Fruit fly (Drosophila melanogaster) whole organism, prepupa: ENCODE measurements around the gene nmdyn-D7.
A peak's percentile ranks its signal among the peaks of the same experiment; 100 is the strongest.

Experiments
- CG10669 ChIP-seq: fragments of 200-800 bp; sonication (Bioruptor generic); optimal IDR thresholded peaks from 3 replicates; lab custom pipeline; 2018; ENCODE audit warnings: missing biosample characterization, mild to moderate bottlenecking, missing genetic modification characterization, moderate library complexity
- CG15336 ChIP-seq: fragments of 200-800 bp; sonication (Bioruptor generic); IDR thresholded peaks from 2 replicates; pipeline ENCODE4 v1.3.6; 2022; ENCODE audit warnings: missing biosample characterization, missing genetic modification characterization
- CG1621 ChIP-seq: fragments of 200-800 bp; sonication (Bioruptor generic); optimal IDR thresholded peaks from 3 replicates; lab custom pipeline; 2018; ENCODE audit warnings: missing biosample characterization, mild to moderate bottlenecking, missing genetic modification characterization
- CG16779 ChIP-seq: fragments of 200-800 bp; sonication (Bioruptor generic); optimal IDR thresholded peaks from 3 replicates; lab custom pipeline; 2017; ENCODE audit warnings: missing biosample characterization, mild to moderate bottlenecking, missing genetic modification characterization
- CG3919 ChIP-seq: fragments of 200-800 bp; sonication (Bioruptor generic); optimal IDR thresholded peaks from 3 replicates; lab custom pipeline; 2016; ENCODE audit warnings: missing biosample characterization, missing genetic modification characterization
- CG4318 ChIP-seq: fragments of 200-800 bp; sonication (Bioruptor generic); optimal IDR thresholded peaks from 3 replicates; lab custom pipeline; 2017; ENCODE audit warnings: missing biosample characterization, mild to moderate bottlenecking, missing genetic modification characterization
- CG6163 ChIP-seq: fragments of 200-800 bp; sonication (Bioruptor generic); IDR thresholded peaks from 3 replicates; pipeline ENCODE4 v1.3.6; 2022; ENCODE audit warnings: missing biosample characterization, missing genetic modification characterization
- CG6792 ChIP-seq: fragments of 200-800 bp; sonication (Bioruptor generic); optimal IDR thresholded peaks from 3 replicates; lab custom pipeline; 2016; ENCODE audit warnings: missing biosample characterization, missing genetic modification characterization
- CG6808 ChIP-seq: fragments of 200-800 bp; sonication (Bioruptor generic); optimal IDR thresholded peaks from 3 replicates; lab custom pipeline; 2017; ENCODE audit warnings: missing biosample characterization, missing genetic modification characterization, mild to moderate bottlenecking, moderate library complexity, missing genetic modification reagents
- CG6854 ChIP-seq: fragments of 200-800 bp; sonication (Bioruptor generic); optimal IDR thresholded peaks from 2 replicates; lab custom pipeline; 2017; ENCODE audit warnings: missing biosample characterization, mild to moderate bottlenecking, missing genetic modification characterization
- CG7368 ChIP-seq: fragments of 200-800 bp; sonication (Bioruptor generic); optimal IDR thresholded peaks from 3 replicates; lab custom pipeline; 2016; ENCODE audit warnings: missing biosample characterization, missing genetic modification characterization
- CG8119 ChIP-seq: fragments of 200-800 bp; sonication (Bioruptor generic); IDR thresholded peaks from 3 replicates; pipeline ENCODE4 v1.3.6; 2022; ENCODE audit warnings: missing biosample characterization, missing genetic modification characterization
- CG8319 ChIP-seq: fragments of 200-800 bp; sonication (Bioruptor generic); optimal IDR thresholded peaks from 3 replicates; lab custom pipeline; 2016; ENCODE audit warnings: missing biosample characterization, missing genetic modification characterization
- CG9139 ChIP-seq: fragments of 200-800 bp; sonication (Bioruptor generic); optimal IDR thresholded peaks from 3 replicates; lab custom pipeline; 2017; ENCODE audit warnings: missing biosample characterization, mild to moderate bottlenecking, missing genetic modification characterization
- Eip75B ChIP-seq: fragments of 200-800 bp; sonication (Bioruptor generic); optimal IDR thresholded peaks from 3 replicates; lab custom pipeline; 2016; ENCODE audit warnings: missing biosample characterization, missing genetic modification characterization
- Ets21C ChIP-seq: fragments of 200-800 bp; sonication (Bioruptor generic); optimal IDR thresholded peaks from 3 replicates; lab custom pipeline; 2016; ENCODE audit warnings: missing biosample characterization, missing genetic modification characterization
- Hr39 ChIP-seq: fragments of 200-800 bp; sonication (Bioruptor generic); optimal IDR thresholded peaks from 2 replicates; lab custom pipeline; 2016; ENCODE audit warnings: missing biosample characterization, missing genetic modification characterization
- Hr4 ChIP-seq: fragments of 200-800 bp; sonication (Bioruptor generic); optimal IDR thresholded peaks from 3 replicates; lab custom pipeline; 2016; ENCODE audit warnings: missing biosample characterization, missing genetic modification characterization
- Lpt ChIP-seq: fragments of 200-800 bp; sonication (Bioruptor generic); optimal IDR thresholded peaks from 3 replicates; lab custom pipeline; 2016; ENCODE audit warnings: missing biosample characterization, missing genetic modification characterization
- Met ChIP-seq: fragments of 200-800 bp; sonication (Bioruptor generic); optimal IDR thresholded peaks from 3 replicates; lab custom pipeline; 2016; ENCODE audit warnings: missing biosample characterization, missing genetic modification characterization
- Sox15 ChIP-seq: fragments of 200-800 bp; sonication (Bioruptor generic); optimal IDR thresholded peaks from 3 replicates; lab custom pipeline; 2016; ENCODE audit warnings: missing biosample characterization, missing genetic modification characterization
- achi ChIP-seq: fragments of 200-800 bp; sonication (Bioruptor generic); optimal IDR thresholded peaks from 3 replicates; lab custom pipeline; 2016; ENCODE audit warnings: missing biosample characterization, missing genetic modification characterization
- cyc ChIP-seq: fragments of 200-800 bp; sonication (Bioruptor generic); optimal IDR thresholded peaks from 3 replicates; lab custom pipeline; 2016; ENCODE audit warnings: missing biosample characterization, missing genetic modification characterization
- dac ChIP-seq: fragments of 200-800 bp; sonication (Bioruptor generic); optimal IDR thresholded peaks from 2 replicates; lab custom pipeline; 2017; ENCODE audit warnings: missing biosample characterization, mild to moderate bottlenecking, missing genetic modification characterization
- eg ChIP-seq: fragments of 200-800 bp; sonication (Bioruptor generic); IDR thresholded peaks from 3 replicates; pipeline ENCODE4 v1.3.6; 2022; ENCODE audit warnings: missing biosample characterization, missing genetic modification characterization
- esn ChIP-seq: fragments of 200-800 bp; sonication (Bioruptor generic); optimal IDR thresholded peaks from 2 replicates; lab custom pipeline; 2016; ENCODE audit warnings: missing biosample characterization, mild to moderate bottlenecking, missing genetic modification characterization, moderate library complexity
- fd59A ChIP-seq: fragments of 200-800 bp; sonication (Bioruptor generic); optimal IDR thresholded peaks from 2 replicates; lab custom pipeline; 2017; ENCODE audit warnings: missing biosample characterization, mild to moderate bottlenecking, missing genetic modification characterization, missing genetic modification reagents
- fd85E ChIP-seq: fragments of 200-800 bp; sonication (Bioruptor generic); optimal IDR thresholded peaks from 3 replicates; lab custom pipeline; 2016; ENCODE audit warnings: missing biosample characterization, missing genetic modification characterization
- fkh ChIP-seq: fragments of 200-800 bp; sonication (Bioruptor generic); optimal IDR thresholded peaks from 3 replicates; lab custom pipeline; 2017; ENCODE audit warnings: missing biosample characterization, mild to moderate bottlenecking, missing genetic modification characterization, moderate library complexity
- lz ChIP-seq: fragments of 200-800 bp; sonication (Bioruptor generic); optimal IDR thresholded peaks from 3 replicates; lab custom pipeline; 2016; ENCODE audit warnings: missing biosample characterization, missing genetic modification characterization
- net ChIP-seq: fragments of 200-800 bp; sonication (Bioruptor generic); optimal IDR thresholded peaks from 3 replicates; lab custom pipeline; 2016; ENCODE audit warnings: missing biosample characterization, missing genetic modification characterization
- pdm3 ChIP-seq: fragments of 200-800 bp; sonication (Bioruptor generic); optimal IDR thresholded peaks from 3 replicates; lab custom pipeline; 2016; ENCODE audit warnings: missing biosample characterization, missing genetic modification characterization
- salr ChIP-seq, 2 experiments: fragments of 200-800 bp; sonication (Bioruptor generic); optimal IDR thresholded peaks; 3 replicates each; lab custom pipeline; 2016 to 2018; ENCODE audit warnings: missing biosample characterization in 2 of 2, missing genetic modification characterization in 2 of 2, mild to moderate bottlenecking in 1 of 2
- spab ChIP-seq: fragments of 200-800 bp; sonication (Bioruptor generic); optimal IDR thresholded peaks from 2 replicates; lab custom pipeline; 2017; ENCODE audit warnings: missing biosample characterization, mild to moderate bottlenecking, missing genetic modification characterization, missing genetic modification reagents
- svp ChIP-seq: fragments of 200-800 bp; sonication (Bioruptor generic); peaks from one replicate; lab custom pipeline; 2016; ENCODE audit warnings: missing biosample characterization, missing genetic modification characterization
- topi ChIP-seq: fragments of 200-800 bp; sonication (Bioruptor generic); optimal IDR thresholded peaks from 3 replicates; lab custom pipeline; 2016; ENCODE audit warnings: missing biosample characterization, missing genetic modification characterization
- vri ChIP-seq: fragments of 200-800 bp; sonication (Bioruptor generic); optimal IDR thresholded peaks from 3 replicates; lab custom pipeline; 2016; ENCODE audit warnings: missing biosample characterization, mild to moderate bottlenecking, missing genetic modification characterization

The nmdyn-D7 gene

dm6 chr3R:9643977-9644376 lies 35.8 kb upstream of the nmdyn-D7 start:
- TF ChIP-seq CG3919 (GFP tag; lab: Kevin White, UChicago) (no peak), CG8119 (GFP tag; lab: Robert Waterston, UW) (no peak), Lpt (GFP tag; lab: Kevin White, UChicago) (no peak), achi (GFP tag; lab: Kevin White, UChicago) (no peak), CG16779 (tag; lab: Kevin White, UChicago) (no peak), Ets21C (GFP tag; lab: Kevin White, UChicago) (no peak), Hr4 (GFP tag; lab: Kevin White, UChicago) (no peak), esn (GFP tag; lab: Kevin White, UChicago) (no peak), vri (GFP tag; lab: Kevin White, UChicago) (no peak), pdm3 (GFP tag; lab: Kevin White, UChicago) (no peak), Hr39 (GFP tag; lab: Kevin White, UChicago) (no peak), fkh (GFP tag; lab: Kevin White, UChicago) (no peak), CG10669 (GFP tag; lab: Kevin White, UChicago) (no peak), eg (no peak), Met (GFP tag; lab: Kevin White, UChicago) (no peak)

- TF ChIP-seq dac (GFP tag; lab: Kevin White, UChicago): no peak
- no peak for TF ChIP-seq CG1621 (tag; lab: Kevin White, UChicago)
- no peak for TF ChIP-seq fd85E (GFP tag; lab: Kevin White, UChicago)
- no peak for TF ChIP-seq Hr39 (GFP tag; lab: Kevin White, UChicago)
- TF ChIP-seq CG15336 (GFP tag; lab: Robert Waterston, UW): no peak
- TF ChIP-seq CG10669 (GFP tag; lab: Kevin White, UChicago): no peak
- TF ChIP-seq Eip75B (GFP tag; lab: Kevin White, UChicago): no peak
- no peak for TF ChIP-seq salr (GFP tag; optimal IDR thresholded peaks at IDR 0.05; lab: Kevin White, UChicago)
- no peak for TF ChIP-seq CG8319 (GFP tag; lab: Kevin White, UChicago)
- no peak for TF ChIP-seq topi (GFP tag; lab: Kevin White, UChicago)
- TF ChIP-seq net (GFP tag; lab: Kevin White, UChicago): no peak
- no peak for TF ChIP-seq Hr4 (GFP tag; lab: Kevin White, UChicago)
- no peak for TF ChIP-seq CG3919 (GFP tag; lab: Kevin White, UChicago)
- TF ChIP-seq CG6792 (GFP tag; lab: Kevin White, UChicago): no peak
- no peak for TF ChIP-seq CG16779 (tag; lab: Kevin White, UChicago)
- TF ChIP-seq achi (GFP tag; lab: Kevin White, UChicago): no peak
Measured at dm6 chr3R:9644620-9645019, 35.1 kb upstream of the nmdyn-D7 start.

dm6 chr3R:9646104-9646707 lies 33.5 kb upstream of the nmdyn-D7 start, which contains the start of gene Fst:
Fst (minus strand) TSS chr3R:9646154.
- no peak for TF ChIP-seq Lpt (GFP tag; lab: Kevin White, UChicago)
- no peak for TF ChIP-seq CG9139
- peak; percentile 1 for TF ChIP-seq svp (GFP tag; lab: Kevin White, UChicago)
- peak; percentile 40 for TF ChIP-seq vri (GFP tag; lab: Kevin White, UChicago)
- peak; percentile 38 for TF ChIP-seq fkh (GFP tag; lab: Kevin White, UChicago)
- TF ChIP-seq pdm3 (GFP tag; lab: Kevin White, UChicago): no peak
- TF ChIP-seq spab (GFP tag; lab: Kevin White, UChicago): no peak
- TF ChIP-seq CG15336 (GFP tag; lab: Robert Waterston, UW): no peak
- no peak for TF ChIP-seq CG6854
- TF ChIP-seq fd59A (GFP tag; lab: Kevin White, UChicago): no peak
- no peak for TF ChIP-seq CG6808 (GFP tag; lab: Kevin White, UChicago)
- TF ChIP-seq lz (GFP tag; lab: Kevin White, UChicago): no peak
- TF ChIP-seq Sox15: no peak
- TF ChIP-seq Met (GFP tag; lab: Kevin White, UChicago): no peak
- TF ChIP-seq CG4318 (GFP tag; lab: Kevin White, UChicago): no peak
- TF ChIP-seq CG7368 (GFP tag; lab: Kevin White, UChicago): no peak
- no peak for TF ChIP-seq cyc (GFP tag; lab: Kevin White, UChicago)
- no peak for TF ChIP-seq CG6163 (GFP tag; lab: Robert Waterston, UW)
- TF ChIP-seq CG8319 (GFP tag; lab: Kevin White, UChicago): no peak
